Worm (Caenorhabditis elegans) whole organism, L2 larva: Measurements from ENCODE around the gene dgk-1.

ENCODE experiments used
- F13H6.1 ChIP-seq: sonication (generic microtip); optimal IDR thresholded peaks from 2 replicates; lab custom pipeline; 2016; ENCODE audit warnings: missing genetic modification characterization, missing compliant biosample characterization
- Y55F3AM.14 ChIP-seq: fragments of 200-800 bp; sonication (Bioruptor generic); optimal IDR thresholded peaks from 2 replicates; lab custom pipeline; 2018; ENCODE audit warnings: mild to moderate bottlenecking, missing genetic modification characterization, missing compliant biosample characterization
- ZK546.5 ChIP-seq: sonication (generic microtip); optimal IDR thresholded peaks from 2 replicates; lab custom pipeline; 2017; ENCODE audit warnings: missing biosample characterization, missing genetic modification characterization
- alr-1 ChIP-seq: fragments of 150-350 bp; optimal IDR thresholded peaks from 2 replicates; lab custom pipeline; 2014; ENCODE audit warnings: missing biosample characterization, missing genetic modification characterization
- aly-2 ChIP-seq: fragments of 150-350 bp; optimal IDR thresholded peaks from 2 replicates; lab custom pipeline; 2014; ENCODE audit warnings: missing biosample characterization, missing genetic modification characterization
- blmp-1 ChIP-seq: sonication (generic microtip); optimal IDR thresholded peaks from 2 replicates; lab custom pipeline; 2017; ENCODE audit warnings: missing genetic modification characterization, mild to moderate bottlenecking, missing compliant biosample characterization, antibody characterized with exemption, moderate library complexity; ENCODE audit not compliant: insufficient read depth
- ceh-16 ChIP-seq: fragments of 150-350 bp; optimal IDR thresholded peaks from 2 replicates; lab custom pipeline; 2014; ENCODE audit warnings: missing biosample characterization, missing genetic modification characterization
- ceh-82 ChIP-seq: fragments of 150-350 bp; optimal IDR thresholded peaks from 2 replicates; lab custom pipeline; 2014; ENCODE audit warnings: missing biosample characterization, missing genetic modification characterization
- crh-2 ChIP-seq: sonication (generic microtip); optimal IDR thresholded peaks from 2 replicates; lab custom pipeline; 2017; ENCODE audit warnings: missing biosample characterization, missing genetic modification characterization
- dmd-4 ChIP-seq: sonication (generic microtip); optimal IDR thresholded peaks from 2 replicates; lab custom pipeline; 2017; ENCODE audit warnings: missing biosample characterization, missing genetic modification characterization
- egl-27 ChIP-seq: sonication (generic microtip); optimal IDR thresholded peaks from 3 replicates; lab custom pipeline; 2017; ENCODE audit warnings: missing biosample characterization, missing genetic modification reagents, missing genetic modification characterization
- elt-1 ChIP-seq: fragments of 150-350 bp; optimal IDR thresholded peaks from 2 replicates; lab custom pipeline; 2014; ENCODE audit warnings: missing biosample characterization, missing genetic modification characterization
- elt-3 ChIP-seq: sonication (generic microtip); optimal IDR thresholded peaks from 2 replicates; lab custom pipeline; 2017; ENCODE audit warnings: missing biosample characterization, missing genetic modification characterization
- gmeb-1 ChIP-seq: fragments of 150-350 bp; optimal IDR thresholded peaks from 2 replicates; lab custom pipeline; 2014; ENCODE audit warnings: missing biosample characterization, missing genetic modification characterization
- lin-11 ChIP-seq: fragments of 150-350 bp; sonication (generic microtip); optimal IDR thresholded peaks from 2 replicates; lab custom pipeline; 2014; ENCODE audit warnings: missing biosample characterization, missing genetic modification characterization, inconsistent platforms, mixed read lengths
- lin-13 ChIP-seq: fragments of 150-350 bp; optimal IDR thresholded peaks from 2 replicates; lab custom pipeline; 2014; ENCODE audit warnings: missing biosample characterization, missing genetic modification reagents, missing genetic modification characterization
- lin-39 ChIP-seq: fragments of 150-350 bp; optimal IDR thresholded peaks from 2 replicates; lab custom pipeline; 2014; ENCODE audit warnings: missing biosample characterization, missing genetic modification reagents, missing genetic modification characterization
- mab-5 ChIP-seq: fragments of 150-350 bp; optimal IDR thresholded peaks from 2 replicates; lab custom pipeline; 2014; ENCODE audit warnings: missing biosample characterization, missing genetic modification characterization
- mdl-1 ChIP-seq, 2 experiments: fragments of 150-350 bp in 1 of 2; sonication (generic microtip) in 1 of 2; optimal IDR thresholded peaks; 2 replicates each; lab custom pipeline; 2017; ENCODE audit warnings: missing biosample characterization in 2 of 2, missing genetic modification characterization in 2 of 2
- nhr-10 ChIP-seq: sonication (generic microtip); optimal IDR thresholded peaks from 2 replicates; lab custom pipeline; 2017; ENCODE audit warnings: missing biosample characterization, missing genetic modification characterization
- nhr-11 ChIP-seq: fragments of 150-350 bp; optimal IDR thresholded peaks from 2 replicates; lab custom pipeline; 2014; ENCODE audit warnings: missing biosample characterization, missing genetic modification characterization
- nhr-12 ChIP-seq: fragments of 150-350 bp; optimal IDR thresholded peaks from 2 replicates; lab custom pipeline; 2014; ENCODE audit warnings: missing biosample characterization, missing genetic modification characterization
- nhr-129 ChIP-seq: fragments of 150-350 bp; optimal IDR thresholded peaks from 2 replicates; lab custom pipeline; 2014; ENCODE audit warnings: missing biosample characterization, missing genetic modification characterization
- nhr-21 ChIP-seq: fragments of 150-350 bp; optimal IDR thresholded peaks from 2 replicates; lab custom pipeline; 2014; ENCODE audit warnings: missing biosample characterization, missing genetic modification characterization
- nhr-23 ChIP-seq: fragments of 150-350 bp; optimal IDR thresholded peaks from 2 replicates; lab custom pipeline; 2014; ENCODE audit warnings: missing biosample characterization, missing genetic modification reagents, missing genetic modification characterization
- nhr-25 ChIP-seq: fragments of 150-350 bp; sonication (generic microtip); optimal IDR thresholded peaks from 3 replicates; lab custom pipeline; 2014; ENCODE audit warnings: missing biosample characterization, missing genetic modification characterization
- nhr-6 ChIP-seq: fragments of 150-350 bp; optimal IDR thresholded peaks from 2 replicates; lab custom pipeline; 2014; ENCODE audit warnings: missing biosample characterization, missing genetic modification characterization
- skn-1 ChIP-seq: sonication (generic microtip); optimal IDR thresholded peaks from 2 replicates; lab custom pipeline; 2017; ENCODE audit warnings: missing biosample characterization, missing genetic modification characterization
- sma-3 ChIP-seq: sonication (generic microtip); optimal IDR thresholded peaks from 2 replicates; lab custom pipeline; 2016; ENCODE audit warnings: missing genetic modification reagents, missing genetic modification characterization, missing compliant biosample characterization
- sma-9 ChIP-seq, 2 experiments: fragments of 150-350 bp in 1 of 2; sonication (generic microtip) in 1 of 2; optimal IDR thresholded peaks; 2 replicates each; lab custom pipeline; 2014 to 2016; ENCODE audit warnings: missing genetic modification characterization in 2 of 2, mild to moderate bottlenecking in 1 of 2, missing biosample characterization in 1 of 2, missing compliant biosample characterization in 1 of 2, missing genetic modification reagents in 1 of 2, moderate library complexity in 1 of 2
- snpc-4 ChIP-seq: fragments of 150-350 bp; optimal IDR thresholded peaks from 2 replicates; lab custom pipeline; 2014; ENCODE audit warnings: missing biosample characterization, missing genetic modification characterization
- unc-39 ChIP-seq: fragments of 150-350 bp; optimal IDR thresholded peaks from 2 replicates; lab custom pipeline; 2014; ENCODE audit warnings: missing biosample characterization, missing genetic modification characterization
- unc-55 ChIP-seq: fragments of 150-350 bp; sonication (generic microtip); optimal IDR thresholded peaks from 3 replicates; lab custom pipeline; 2014; ENCODE audit warnings: missing biosample characterization, missing genetic modification reagents, missing genetic modification characterization
- unc-62 ChIP-seq: fragments of 150-350 bp; optimal IDR thresholded peaks from 2 replicates; lab custom pipeline; 2014; ENCODE audit warnings: missing biosample characterization, missing genetic modification reagents, missing genetic modification characterization
- zag-1 ChIP-seq: fragments of 150-350 bp; optimal IDR thresholded peaks from 2 replicates; lab custom pipeline; 2014; ENCODE audit warnings: missing biosample characterization, missing genetic modification characterization
- ztf-1 ChIP-seq: fragments of 200-800 bp; sonication (Bioruptor generic); conservative IDR thresholded peaks from 2 replicates; pipeline ENCODE4 v1.3.6; 2022; ENCODE audit warnings: missing genetic modification characterization, missing compliant biosample characterization
- ztf-11 ChIP-seq: sonication (generic microtip); optimal IDR thresholded peaks from 2 replicates; lab custom pipeline; 2017; ENCODE audit warnings: missing biosample characterization, missing genetic modification characterization
- ztf-4 ChIP-seq: fragments of 150-350 bp; optimal IDR thresholded peaks from 2 replicates; lab custom pipeline; 2014; ENCODE audit warnings: missing biosample characterization, missing genetic modification characterization

dgk-1 gene

DNA sequence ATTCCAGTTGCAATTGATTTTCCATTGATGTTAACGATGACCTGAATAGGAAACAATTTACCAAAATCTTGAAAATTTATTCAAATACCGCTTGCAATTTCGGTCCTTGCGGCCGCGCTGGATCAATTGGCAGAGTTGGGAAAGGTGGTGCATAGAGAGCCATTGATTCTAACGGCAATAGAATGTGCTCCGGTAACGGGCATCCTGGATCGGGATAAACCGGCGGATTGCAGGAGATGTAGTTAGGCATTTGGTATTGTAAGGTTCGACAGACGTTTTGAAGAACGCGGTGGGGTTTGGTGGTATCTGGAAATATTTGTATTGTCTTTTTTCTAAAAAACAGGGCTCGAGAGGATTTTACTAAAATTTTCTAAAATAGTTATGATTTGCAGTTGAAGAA is 39.6 kb upstream of the dgk-1 start:
- TF ChIP-seq ceh-16 (tag; lab: Kevin White, UChicago) (no peak), ztf-1 (GFP tag; lab: Robert Waterston, UW) (no peak), egl-27 (no peak), nhr-6 (tag; lab: Kevin White, UChicago) (no peak), alr-1 (tag; lab: Kevin White, UChicago) (no peak), mdl-1 (tag; optimal IDR thresholded peaks at IDR 0.05; lab: Kevin White, UChicago) (no peak), snpc-4 (no peak), sma-9 (GFP tag; optimal IDR thresholded peaks at IDR 0.05; lab: Kevin White, UChicago) (no peak), sma-9 (tag; optimal IDR thresholded peaks at IDR 0.05; lab: Kevin White, UChicago) (no peak), nhr-23 (tag; lab: Kevin White, UChicago) (no peak), ZK546.5 (tag; lab: Kevin White, UChicago) (no peak)

DNA sequence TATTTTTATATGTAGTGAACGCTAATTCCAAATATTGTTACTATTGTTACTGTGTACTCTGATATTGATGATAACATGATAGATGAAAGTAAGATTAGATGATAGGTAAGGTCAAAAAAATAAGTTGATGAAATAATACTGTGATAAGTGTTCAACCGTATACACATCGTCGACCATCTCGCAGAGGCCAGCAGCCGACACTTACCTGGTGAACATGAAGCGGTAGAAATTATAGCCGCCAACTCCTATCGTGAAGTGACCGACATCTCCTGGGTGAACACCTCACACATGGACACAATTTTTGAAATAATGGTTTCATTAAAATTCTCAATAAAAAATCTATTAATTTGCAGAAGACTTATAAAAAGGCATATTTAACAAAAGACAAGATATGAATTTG is 36.1 kb upstream of the dgk-1 start:
- no peak for TF ChIP-seq sma-3 (GFP tag; lab: Kevin White, UChicago)
- peak; percentile 53 for TF ChIP-seq snpc-4
- TF ChIP-seq, all 48 proteins: peak for 1

DNA sequence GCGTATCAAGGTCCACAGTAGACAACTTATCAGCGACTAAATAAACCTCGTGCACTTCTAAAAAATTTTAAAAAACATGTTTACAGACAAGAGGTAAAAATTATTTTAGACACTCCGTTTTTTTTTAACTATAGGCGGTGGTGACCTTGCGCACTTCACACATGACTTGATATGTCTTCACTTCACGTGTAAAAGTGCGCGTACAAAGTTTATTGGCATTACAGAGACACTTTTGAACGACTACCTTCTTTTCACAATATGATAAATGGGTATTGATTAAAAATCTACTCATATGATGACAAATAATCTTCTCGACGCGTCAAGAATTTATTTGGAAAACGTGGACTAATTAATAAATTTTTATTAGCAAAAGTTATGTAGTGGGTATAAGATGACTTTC is 35.5 kb upstream of the dgk-1 start:
- TF ChIP-seq ztf-1 (GFP tag; lab: Robert Waterston, UW) (no peak), crh-2 (tag; lab: Kevin White, UChicago) (peak; percentile 54), blmp-1 (tag; lab: Kevin White, UChicago) (no peak), nhr-21 (tag; lab: Kevin White, UChicago) (peak; percentile 71), nhr-10 (tag; lab: Kevin White, UChicago) (no peak), elt-3 (tag; lab: Kevin White, UChicago) (no peak), nhr-11 (no peak), ceh-16 (tag; lab: Kevin White, UChicago) (no peak), nhr-25 (tag; lab: Kevin White, UChicago) (peak; percentile 77), aly-2 (no peak), sma-9 (GFP tag; optimal IDR thresholded peaks at IDR 0.05; lab: Kevin White, UChicago) (peak; percentile 44), sma-9 (tag; optimal IDR thresholded peaks at IDR 0.05; lab: Kevin White, UChicago) (no peak), zag-1 (tag; lab: Kevin White, UChicago) (no peak), sma-3 (GFP tag; lab: Kevin White, UChicago) (peak; percentile 54), elt-1 (tag; lab: Kevin White, UChicago) (no peak), lin-39 (no peak), F13H6.1 (tag; lab: Kevin White, UChicago) (no peak), alr-1 (tag; lab: Kevin White, UChicago) (no peak), ceh-82 (tag; lab: Kevin White, UChicago) (no peak), Y55F3AM.14 (GFP tag; lab: Kevin White, UChicago) (no peak), ztf-11 (tag; lab: Kevin White, UChicago) (no peak), ZK546.5 (tag; lab: Kevin White, UChicago) (no peak), unc-62 (no peak), lin-11 (tag; lab: Kevin White, UChicago) (no peak), ztf-4 (tag; lab: Kevin White, UChicago) (no peak), nhr-129 (peak; percentile 17), nhr-12 (tag; lab: Kevin White, UChicago) (no peak), lin-13 (no peak), mab-5 (tag; lab: Kevin White, UChicago) (no peak), gmeb-1 (tag; lab: Kevin White, UChicago) (peak; percentile 19), skn-1 (tag; lab: Kevin White, UChicago) (no peak)

DNA sequence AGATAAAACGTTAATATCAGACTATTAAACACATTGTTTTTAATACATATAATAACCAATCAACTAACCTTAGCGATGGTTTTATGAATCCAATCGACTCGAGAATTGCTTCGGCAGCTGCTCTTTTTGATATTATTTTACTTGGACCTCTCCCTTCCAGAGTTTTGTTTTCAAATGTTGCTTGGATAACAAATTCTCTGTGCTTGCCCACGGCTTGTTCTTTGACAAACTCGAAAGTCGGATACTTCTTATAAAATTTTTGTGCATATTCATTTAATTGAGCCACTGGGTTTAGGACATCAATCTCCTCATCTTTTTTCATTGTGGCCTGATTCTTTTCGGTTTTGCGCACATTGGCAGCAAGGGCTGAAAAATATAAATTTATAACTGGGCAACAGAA is 33.8 kb upstream of the dgk-1 start, which contains the start of gene F55A4.3:
Gene F55A4.3, minus strand, starts transcription at position 101 of the 400 bp plus-strand sequence.
- TF ChIP-seq lin-11 (tag; lab: Kevin White, UChicago) (no peak), snpc-4 (no peak), nhr-23 (tag; lab: Kevin White, UChicago) (no peak), ztf-1 (GFP tag; lab: Robert Waterston, UW) (no peak), nhr-129 (no peak), gmeb-1 (tag; lab: Kevin White, UChicago) (no peak), nhr-21 (tag; lab: Kevin White, UChicago) (no peak), ztf-11 (tag; lab: Kevin White, UChicago) (no peak), unc-55 (no peak), F13H6.1 (tag; lab: Kevin White, UChicago) (no peak), unc-62 (no peak), elt-3 (tag; lab: Kevin White, UChicago) (no peak), aly-2 (no peak), ZK546.5 (tag; lab: Kevin White, UChicago) (no peak), sma-3 (GFP tag; lab: Kevin White, UChicago) (no peak), zag-1 (tag; lab: Kevin White, UChicago) (no peak), crh-2 (tag; lab: Kevin White, UChicago) (no peak), dmd-4 (tag; lab: Kevin White, UChicago) (no peak), ztf-4 (tag; lab: Kevin White, UChicago) (no peak), unc-39 (no peak)
